Fruit fly (Drosophila melanogaster) whole organism, embryonic: ENCODE measurements around the gene CG4271.

ENCODE experiments used
- CG10267 ChIP-seq: fragments of 200-800 bp; sonication (Bioruptor generic); optimal IDR thresholded peaks from 2 replicates; lab custom pipeline; 2018; ENCODE audit warnings: missing biosample characterization, mild to moderate bottlenecking, missing genetic modification characterization, moderate library complexity
- CG11695 ChIP-seq: fragments of 200-800 bp; sonication (Bioruptor generic); IDR thresholded peaks from 3 replicates; pipeline ENCODE4 v1.3.6; 2022; ENCODE audit warnings: missing biosample characterization, missing genetic modification characterization
- CG12391 ChIP-seq: fragments of 200-800 bp; sonication (Bioruptor generic); optimal IDR thresholded peaks from 3 replicates; lab custom pipeline; 2018; ENCODE audit warnings: missing biosample characterization, mild to moderate bottlenecking, missing genetic modification characterization, moderate library complexity
- CG12659 ChIP-seq: fragments of 200-800 bp; sonication (Bioruptor generic); optimal IDR thresholded peaks from 3 replicates; lab custom pipeline; 2017; ENCODE audit warnings: mild to moderate bottlenecking, missing biosample characterization, missing genetic modification reagents, missing genetic modification characterization
- CG13287 ChIP-seq: fragments of 200-800 bp; sonication (Bioruptor generic); IDR thresholded peaks from 2 replicates; pipeline ENCODE4 v1.3.6; 2022; ENCODE audit warnings: missing biosample characterization, missing genetic modification characterization; ENCODE audit not compliant: partially characterized antibody
- CG13624 ChIP-seq: fragments of 200-800 bp; sonication (Bioruptor generic); optimal IDR thresholded peaks from 2 replicates; lab custom pipeline; 2016; ENCODE audit warnings: missing biosample characterization, missing genetic modification characterization
- CG14014 ChIP-seq: fragments of 200-800 bp; sonication (Bioruptor generic); IDR thresholded peaks from 2 replicates; pipeline ENCODE4 v1.3.6; 2022; ENCODE audit warnings: missing biosample characterization, missing genetic modification characterization
- CG17186 ChIP-seq: fragments of 200-800 bp; sonication (Bioruptor generic); optimal IDR thresholded peaks from 3 replicates; lab custom pipeline; 2017; ENCODE audit warnings: missing biosample characterization, missing genetic modification reagents, missing genetic modification characterization
- CG34224 ChIP-seq: fragments of 200-800 bp; sonication (Bioruptor generic); IDR thresholded peaks from 3 replicates; pipeline ENCODE4 v1.3.6; 2022; ENCODE audit warnings: missing biosample characterization, missing genetic modification characterization; ENCODE audit not compliant: partially characterized antibody
- CG42726 ChIP-seq: fragments of 200-800 bp; sonication (Bioruptor generic); IDR thresholded peaks from 2 replicates; pipeline ENCODE4 v1.3.6; 2022; ENCODE audit warnings: missing biosample characterization, missing genetic modification characterization; ENCODE audit not compliant: partially characterized antibody
- CG4617 ChIP-seq: fragments of 200-800 bp; sonication (Bioruptor generic); optimal IDR thresholded peaks from 3 replicates; lab custom pipeline; 2016; ENCODE audit warnings: missing biosample characterization, missing genetic modification characterization, borderline replicate concordance
- CG5953 ChIP-seq: fragments of 200-800 bp; sonication (Bioruptor generic); IDR thresholded peaks from 2 replicates; pipeline ENCODE4 v1.3.6; 2022; ENCODE audit warnings: missing biosample characterization, missing genetic modification characterization
- CG7745 ChIP-seq: fragments of 200-800 bp; sonication (Bioruptor generic); optimal IDR thresholded peaks from 2 replicates; lab custom pipeline; 2018; ENCODE audit warnings: missing biosample characterization, mild to moderate bottlenecking, missing genetic modification characterization, moderate library complexity
- CG7963 ChIP-seq: fragments of 200-800 bp; sonication (Bioruptor generic); IDR thresholded peaks from 3 replicates; pipeline ENCODE4 v1.3.6; 2022; ENCODE audit warnings: missing biosample characterization, missing genetic modification characterization; ENCODE audit not compliant: partially characterized antibody
- CG9932 ChIP-seq: fragments of 200-800 bp; sonication (Bioruptor generic); IDR thresholded peaks from 2 replicates; pipeline ENCODE4 v1.3.6; 2022; ENCODE audit warnings: missing biosample characterization, missing genetic modification characterization
- Camta ChIP-seq: fragments of 200-800 bp; sonication (Bioruptor generic); optimal IDR thresholded peaks from 2 replicates; lab custom pipeline; 2016; ENCODE audit warnings: missing biosample characterization, missing genetic modification characterization
- Dbx ChIP-seq: fragments of 200-800 bp; sonication (Bioruptor generic); IDR thresholded peaks from 3 replicates; pipeline ENCODE4 v1.3.6; 2022; ENCODE audit warnings: missing biosample characterization, missing genetic modification characterization
- Deaf1 ChIP-seq: fragments of 200-800 bp; optimal IDR thresholded peaks from 3 replicates; lab custom pipeline; 2019; ENCODE audit warnings: missing biosample characterization, mild to moderate bottlenecking, missing genetic modification characterization, moderate library complexity
- Dll ChIP-seq: fragments of 200-800 bp; sonication (Bioruptor generic); IDR thresholded peaks from 4 replicates; pipeline ENCODE4 v1.3.6; 2022; ENCODE audit warnings: missing biosample characterization, missing genetic modification characterization; ENCODE audit not compliant: partially characterized antibody
- Doc3 ChIP-seq: fragments of 200-800 bp; sonication (Bioruptor generic); IDR thresholded peaks from 3 replicates; pipeline ENCODE4 v1.3.6; 2022; ENCODE audit warnings: missing biosample characterization, missing genetic modification characterization; ENCODE audit not compliant: partially characterized antibody
- E2f2 ChIP-seq: fragments of 200-800 bp; sonication (Bioruptor generic); IDR thresholded peaks from 2 replicates; pipeline ENCODE4 v1.3.6; 2022; ENCODE audit warnings: missing biosample characterization, missing genetic modification characterization
- HLHmδ ChIP-seq: fragments of 200-800 bp; sonication (Bioruptor generic); optimal IDR thresholded peaks from 2 replicates; lab custom pipeline; 2018; ENCODE audit warnings: missing biosample characterization, mild to moderate bottlenecking, missing genetic modification characterization, moderate library complexity
- HmgZ ChIP-seq: fragments of 200-800 bp; sonication (Bioruptor generic); optimal IDR thresholded peaks from 2 replicates; lab custom pipeline; 2018; ENCODE audit warnings: missing biosample characterization, mild to moderate bottlenecking, missing genetic modification characterization
- MBD-R2 ChIP-seq: fragments of 200-800 bp; sonication (Bioruptor generic); IDR thresholded peaks from 2 replicates; pipeline ENCODE4 v1.3.6; 2022; ENCODE audit warnings: missing biosample characterization, missing genetic modification characterization
- MESR4 ChIP-seq: fragments of 200-800 bp; sonication (Bioruptor generic); optimal IDR thresholded peaks from 2 replicates; lab custom pipeline; 2018; ENCODE audit warnings: missing biosample characterization, mild to moderate bottlenecking, missing genetic modification characterization, moderate library complexity
- Med ChIP-seq: fragments of 200-800 bp; sonication (Bioruptor generic); peaks from one replicate; lab custom pipeline; 2016; ENCODE audit warnings: missing biosample characterization, missing genetic modification characterization, mild to moderate bottlenecking, inconsistent platforms, moderate library complexity
- Opbp ChIP-seq: fragments of 200-800 bp; sonication (Bioruptor generic); IDR thresholded peaks from 3 replicates; pipeline ENCODE4 v1.3.6; 2022; ENCODE audit warnings: missing biosample characterization, missing genetic modification characterization; ENCODE audit not compliant: partially characterized antibody
- PHDP ChIP-seq: fragments of 200-800 bp; sonication (Bioruptor generic); optimal IDR thresholded peaks from 3 replicates; lab custom pipeline; 2018; ENCODE audit warnings: missing biosample characterization, mild to moderate bottlenecking, missing genetic modification characterization, moderate library complexity
- Rfx ChIP-seq: fragments of 200-800 bp; sonication (Bioruptor generic); IDR thresholded peaks from 2 replicates; pipeline ENCODE4 v1.3.6; 2022; ENCODE audit warnings: missing biosample characterization, missing genetic modification characterization
- amos ChIP-seq: fragments of 200-800 bp; sonication (Bioruptor generic); IDR thresholded peaks from 2 replicates; pipeline ENCODE4 v1.3.6; 2022; ENCODE audit warnings: missing biosample characterization, missing genetic modification characterization; ENCODE audit not compliant: partially characterized antibody
- az2 ChIP-seq: fragments of 200-800 bp; sonication (Bioruptor generic); optimal IDR thresholded peaks from 3 replicates; lab custom pipeline; 2016; ENCODE audit warnings: missing biosample characterization, missing genetic modification characterization
- bbx ChIP-seq: fragments of 200-800 bp; sonication (Bioruptor generic); IDR thresholded peaks from 2 replicates; pipeline ENCODE4 v1.3.6; 2022; ENCODE audit warnings: missing biosample characterization, missing genetic modification characterization; ENCODE audit not compliant: partially characterized antibody
- ci ChIP-seq: fragments of 200-800 bp; sonication (Bioruptor generic); IDR thresholded peaks from 3 replicates; pipeline ENCODE4 v1.3.6; 2022; ENCODE audit warnings: missing biosample characterization, missing genetic modification characterization
- crp ChIP-seq, 2 experiments: fragments of 200-800 bp; sonication (Bioruptor generic); optimal IDR thresholded peaks; 2 replicates in 1 of 2; 3 replicates in 1 of 2; lab custom pipeline; 2017; ENCODE audit warnings: missing biosample characterization in 2 of 2, missing genetic modification characterization in 2 of 2, mild to moderate bottlenecking in 1 of 2, moderate library complexity in 1 of 2
- fd64A ChIP-seq: fragments of 200-800 bp; sonication (Bioruptor generic); optimal IDR thresholded peaks from 3 replicates; lab custom pipeline; 2018; ENCODE audit warnings: missing biosample characterization, mild to moderate bottlenecking, missing genetic modification characterization
- gfzf ChIP-seq: fragments of 200-800 bp; sonication (Bioruptor generic); optimal IDR thresholded peaks from 2 replicates; lab custom pipeline; 2016; ENCODE audit warnings: missing biosample characterization, mild to moderate bottlenecking, missing genetic modification characterization, moderate library complexity
- ham ChIP-seq: fragments of 200-800 bp; sonication (Bioruptor generic); IDR thresholded peaks from 2 replicates; pipeline ENCODE4 v1.3.6; 2022; ENCODE audit warnings: missing biosample characterization, missing genetic modification characterization
- hbn ChIP-seq: fragments of 200-800 bp; sonication (Bioruptor generic); IDR thresholded peaks from 2 replicates; pipeline ENCODE4 v1.3.6; 2022; ENCODE audit warnings: missing biosample characterization, missing genetic modification characterization; ENCODE audit not compliant: partially characterized antibody
- inv ChIP-seq: fragments of 200-800 bp; sonication (Bioruptor generic); IDR thresholded peaks from 2 replicates; pipeline ENCODE4 v1.3.6; 2022; ENCODE audit warnings: missing biosample characterization, missing genetic modification characterization; ENCODE audit not compliant: partially characterized antibody
- knrl ChIP-seq: fragments of 200-800 bp; sonication (Bioruptor generic); IDR thresholded peaks from 3 replicates; pipeline ENCODE4 v1.3.6; 2022; ENCODE audit warnings: missing biosample characterization, missing genetic modification characterization; ENCODE audit not compliant: partially characterized antibody
- mld ChIP-seq: fragments of 200-800 bp; sonication (Bioruptor generic); IDR thresholded peaks from 3 replicates; pipeline ENCODE4 v1.3.6; 2022; ENCODE audit warnings: missing biosample characterization, missing genetic modification characterization; ENCODE audit not compliant: partially characterized antibody
- nom ChIP-seq: fragments of 200-800 bp; sonication (Bioruptor generic); optimal IDR thresholded peaks from 2 replicates; lab custom pipeline; 2017; ENCODE audit warnings: missing biosample characterization, missing genetic modification characterization, mild to moderate bottlenecking, moderate library complexity, missing genetic modification reagents
- repo ChIP-seq: fragments of 200-800 bp; sonication (Bioruptor generic); optimal IDR thresholded peaks from 2 replicates; lab custom pipeline; 2016; ENCODE audit warnings: missing biosample characterization, missing genetic modification characterization
- row ChIP-seq: fragments of 200-800 bp; sonication (Bioruptor generic); IDR thresholded peaks from 3 replicates; pipeline ENCODE4 v1.3.6; 2022; ENCODE audit warnings: missing biosample characterization, missing genetic modification characterization
- stwl ChIP-seq: fragments of 200-800 bp; sonication (Bioruptor generic); optimal IDR thresholded peaks from 3 replicates; lab custom pipeline; 2018; ENCODE audit warnings: missing biosample characterization, mild to moderate bottlenecking, missing genetic modification characterization, moderate library complexity
- ttk ChIP-seq: fragments of 200-800 bp; sonication (Bioruptor generic); IDR thresholded peaks from 2 replicates; pipeline ENCODE4 v2.1.2; 2022; ENCODE audit warnings: missing biosample characterization, missing genetic modification characterization
- unc-4 ChIP-seq: fragments of 200-800 bp; sonication (Bioruptor generic); IDR thresholded peaks from 2 replicates; pipeline ENCODE4 v1.3.6; 2022; ENCODE audit warnings: missing biosample characterization, missing genetic modification characterization; ENCODE audit not compliant: partially characterized antibody
- vnd ChIP-seq: fragments of 200-800 bp; sonication (Bioruptor generic); IDR thresholded peaks from 3 replicates; pipeline ENCODE4 v1.3.6; 2022; ENCODE audit warnings: missing biosample characterization, missing genetic modification characterization; ENCODE audit not compliant: partially characterized antibody

CG4271 gene

dm6 chr2L:2236722-2237121, 48.2 kb upstream of the CG4271 start, which contains the start of gene Sec24CD (continued):
- no peak for TF ChIP-seq Camta
- peak; percentile 89 for TF ChIP-seq Dll
- TF ChIP-seq ttk (GFP tag; lab: Robert Waterston, UW), result no peak
- no peak for TF ChIP-seq CG9932 (GFP tag; lab: Robert Waterston, UW)
- peak; percentile 68 for TF ChIP-seq CG10267 (tag; lab: Kevin White, UChicago)
- TF ChIP-seq row (GFP tag; lab: Robert Waterston, UW), result peak; percentile 80
- peak; percentile 29; the same call in 1 of the 2 replicates for TF ChIP-seq CG14014 (GFP tag; lab: Robert Waterston, UW)
- TF ChIP-seq inv (GFP tag; lab: Robert Waterston, UW), result peak; percentile 66
- peak; percentile 87 for TF ChIP-seq Doc3
- TF ChIP-seq CG17186 (GFP tag; lab: Kevin White, UChicago), result peak; percentile 10
- peak; percentile 98 for TF ChIP-seq CG34224 (GFP tag; lab: Robert Waterston, UW)
- peak; percentile 45 for TF ChIP-seq PHDP (tag; lab: Kevin White, UChicago)
- TF ChIP-seq repo (GFP tag; lab: Kevin White, UChicago), result no peak
- no peak for TF ChIP-seq fd64A (GFP tag; lab: Kevin White, UChicago)
- TF ChIP-seq Rfx, result peak; percentile 26; the same call in 1 of the 2 replicates
- TF ChIP-seq mld (GFP tag; lab: Robert Waterston, UW), result peak; percentile 94
- TF ChIP-seq CG4617 (GFP tag; lab: Kevin White, UChicago), result peak; percentile 57
- TF ChIP-seq CG13624 (GFP tag; lab: Kevin White, UChicago), result no peak
- TF ChIP-seq unc-4 (GFP tag; lab: Robert Waterston, UW), result peak; percentile 84
- no peak for TF ChIP-seq ham (GFP tag; lab: Robert Waterston, UW)
- peak; percentile 39 for TF ChIP-seq HmgZ (tag; lab: Kevin White, UChicago)
- peak; percentile 38 for TF ChIP-seq E2f2 (GFP tag; lab: Robert Waterston, UW)
- no peak for TF ChIP-seq Deaf1 (tag; lab: Kevin White, UChicago)
- peak; percentile 97 for TF ChIP-seq CG13287 (GFP tag; lab: Robert Waterston, UW)
- peak; percentile 84; the same call in 1 of the 2 replicates for TF ChIP-seq amos
- TF ChIP-seq knrl (GFP tag; lab: Robert Waterston, UW), result peak; percentile 59; the same call in 2 of the 3 replicates
- TF ChIP-seq HLHmδ (GFP tag; lab: Kevin White, UChicago), result peak; percentile 56
- TF ChIP-seq Opbp, result peak; percentile 92; the same call in 2 of the 3 replicates
- peak; percentile 73 for TF ChIP-seq nom (GFP tag; lab: Kevin White, UChicago)
- TF ChIP-seq CG12659, result peak; percentile 73
- TF ChIP-seq CG7963 (GFP tag; lab: Robert Waterston, UW), result peak; percentile 95
- TF ChIP-seq CG42726 (GFP tag; lab: Robert Waterston, UW), result peak; percentile 57; the same call in 1 of the 2 replicates
- TF ChIP-seq CG5953 (GFP tag; lab: Robert Waterston, UW), result no peak
- 0 out of 3 replicates have a peak, but pooled peaks have one; percentile 14 for TF ChIP-seq CG11695
- peak; percentile 4 for TF ChIP-seq az2 (GFP tag; lab: Kevin White, UChicago)
- TF ChIP-seq Dbx (GFP tag; lab: Robert Waterston, UW), result 0 out of 3 replicates have a peak, but pooled peaks have one; percentile 19
- peak; percentile 84 for TF ChIP-seq MESR4 (GFP tag; lab: Kevin White, UChicago)
- peak; percentile 76 for TF ChIP-seq MBD-R2
- TF ChIP-seq CG7745 (tag; lab: Kevin White, UChicago), result no peak
- peak; percentile 20 to 88 for TF ChIP-seq crp (GFP tag; optimal IDR thresholded peaks at IDR 0.05; lab: Kevin White, UChicago)
- TF ChIP-seq vnd (GFP tag; lab: Robert Waterston, UW), result peak; percentile 84
- peak; percentile 57 for TF ChIP-seq Med
- TF ChIP-seq ci (GFP tag; lab: Robert Waterston, UW), result peak; percentile 60; the same call in 1 of the 3 replicates
- peak; percentile 52 for TF ChIP-seq CG12391 (tag; lab: Kevin White, UChicago)
- TF ChIP-seq hbn (GFP tag; lab: Robert Waterston, UW), result peak; percentile 76
- TF ChIP-seq stwl (tag; lab: Kevin White, UChicago), result peak; percentile 92
- TF ChIP-seq gfzf (GFP tag; lab: Kevin White, UChicago), result peak; percentile 4
- TF ChIP-seq bbx, result peak; percentile 98
